Worm (Caenorhabditis elegans) whole organism, late embryonic: ENCODE measurements around the gene srd-19.

Experiments
- C38D4.7 ChIP-seq: fragments of 200-800 bp; sonication (Bioruptor generic); optimal IDR thresholded peaks from 2 replicates; lab custom pipeline; 2018; ENCODE audit warnings: mild to moderate bottlenecking, missing genetic modification characterization, moderate library complexity, missing compliant biosample characterization
- F13H6.1 ChIP-seq: sonication (generic microtip); optimal IDR thresholded peaks from 2 replicates; lab custom pipeline; 2016; ENCODE audit warnings: missing genetic modification characterization, missing compliant biosample characterization
- K02D7.2 ChIP-seq: sonication (generic microtip); optimal IDR thresholded peaks from 2 replicates; lab custom pipeline; 2017; ENCODE audit warnings: mild to moderate bottlenecking, missing genetic modification characterization, missing compliant biosample characterization
- Y22D7AL.16 ChIP-seq: sonication (generic microtip); optimal IDR thresholded peaks from 2 replicates; lab custom pipeline; 2016; ENCODE audit warnings: missing genetic modification characterization, missing compliant biosample characterization
- ama-1 ChIP-seq: fragments of 150-350 bp; optimal IDR thresholded peaks from 2 replicates; lab custom pipeline; 2014
- ceh-18 ChIP-seq: sonication (generic microtip); optimal IDR thresholded peaks from 2 replicates; lab custom pipeline; 2016; ENCODE audit warnings: missing genetic modification characterization, missing compliant biosample characterization
- ceh-19 ChIP-seq: fragments of 200-800 bp; sonication (Bioruptor generic); optimal IDR thresholded peaks from 2 replicates; lab custom pipeline; 2018; ENCODE audit warnings: mild to moderate bottlenecking, missing genetic modification characterization, missing compliant biosample characterization
- ceh-2 ChIP-seq: sonication (generic microtip); optimal IDR thresholded peaks from 2 replicates; lab custom pipeline; 2016; ENCODE audit warnings: missing genotype, missing genetic modification characterization, missing compliant biosample characterization
- ceh-24 ChIP-seq: sonication (generic microtip); optimal IDR thresholded peaks from 2 replicates; lab custom pipeline; 2016; ENCODE audit warnings: mild to moderate bottlenecking, missing genetic modification characterization, missing compliant biosample characterization
- ceh-30 ChIP-seq: fragments of 150-350 bp; optimal IDR thresholded peaks from 2 replicates; lab custom pipeline; 2014; ENCODE audit warnings: missing biosample characterization, missing genetic modification characterization
- ceh-31 ChIP-seq: sonication (generic microtip); optimal IDR thresholded peaks from 2 replicates; lab custom pipeline; 2016; ENCODE audit warnings: missing genetic modification characterization, missing compliant biosample characterization
- ceh-34 ChIP-seq: sonication (generic microtip); optimal IDR thresholded peaks from 2 replicates; lab custom pipeline; 2016; ENCODE audit warnings: mild to moderate bottlenecking, missing genetic modification characterization, missing compliant biosample characterization
- ceh-6 ChIP-seq: fragments of 200-800 bp; sonication (Bioruptor generic); optimal IDR thresholded peaks from 2 replicates; lab custom pipeline; 2018; ENCODE audit warnings: mild to moderate bottlenecking, missing genetic modification characterization, missing compliant biosample characterization
- ceh-9 ChIP-seq: sonication (generic microtip); optimal IDR thresholded peaks from 2 replicates; lab custom pipeline; 2016; ENCODE audit warnings: mild to moderate bottlenecking, missing genetic modification characterization, inconsistent platforms, missing compliant biosample characterization
- che-1 ChIP-seq: sonication (generic microtip); optimal IDR thresholded peaks from 2 replicates; lab custom pipeline; 2016; ENCODE audit warnings: mild to moderate bottlenecking, missing genetic modification characterization, missing compliant biosample characterization
- dve-1 ChIP-seq: sonication (generic microtip); optimal IDR thresholded peaks from 2 replicates; lab custom pipeline; 2017; ENCODE audit warnings: antibody characterized with exemption, mild to moderate bottlenecking, missing genetic modification characterization, missing compliant biosample characterization
- elt-2 ChIP-seq: sonication (generic microtip); optimal IDR thresholded peaks from 2 replicates; lab custom pipeline; 2016; ENCODE audit warnings: missing genetic modification reagents, missing genetic modification characterization, missing compliant biosample characterization
- fkh-10 ChIP-seq: fragments of 150-350 bp; optimal IDR thresholded peaks from 2 replicates; lab custom pipeline; 2014; ENCODE audit warnings: missing biosample characterization, missing genetic modification reagents, missing genetic modification characterization
- gmeb-2 ChIP-seq: sonication (generic microtip); optimal IDR thresholded peaks from 2 replicates; lab custom pipeline; 2016; ENCODE audit warnings: missing genetic modification characterization, inconsistent platforms, missing compliant biosample characterization
- hlh-13 ChIP-seq: fragments of 200-800 bp; sonication (Bioruptor generic); optimal IDR thresholded peaks from 2 replicates; lab custom pipeline; 2018; ENCODE audit warnings: mild to moderate bottlenecking, missing genetic modification characterization, missing compliant biosample characterization
- hlh-15 ChIP-seq: sonication (generic microtip); optimal IDR thresholded peaks from 2 replicates; lab custom pipeline; 2016; ENCODE audit warnings: missing genetic modification characterization, missing compliant biosample characterization
- hlh-30 ChIP-seq: sonication (generic microtip); optimal IDR thresholded peaks from 2 replicates; lab custom pipeline; 2017; ENCODE audit warnings: antibody characterized with exemption, missing genetic modification characterization, missing compliant biosample characterization; ENCODE audit not compliant: insufficient read depth
- hlh-6 ChIP-seq: sonication (generic microtip); optimal IDR thresholded peaks from 2 replicates; lab custom pipeline; 2016; ENCODE audit warnings: missing genotype, missing genetic modification characterization, missing compliant biosample characterization
- hlh-8 ChIP-seq: sonication (generic microtip); optimal IDR thresholded peaks from 2 replicates; lab custom pipeline; 2016; ENCODE audit warnings: missing genotype, missing genetic modification characterization, missing compliant biosample characterization
- lin-11 ChIP-seq: fragments of 200-800 bp; sonication (Bioruptor generic); optimal IDR thresholded peaks from 2 replicates; lab custom pipeline; 2018; ENCODE audit warnings: mild to moderate bottlenecking, missing genetic modification characterization, missing compliant biosample characterization
- nfya-1 ChIP-seq: sonication (generic microtip); optimal IDR thresholded peaks from 2 replicates; lab custom pipeline; 2017; ENCODE audit warnings: missing genetic modification characterization, mild to moderate bottlenecking, missing compliant biosample characterization, antibody characterized with exemption, moderate library complexity
- nhr-232 ChIP-seq: sonication (generic microtip); optimal IDR thresholded peaks from 2 replicates; lab custom pipeline; 2016; ENCODE audit warnings: missing genetic modification characterization, missing compliant biosample characterization
- npax-4 ChIP-seq: sonication (generic microtip); optimal IDR thresholded peaks from 2 replicates; lab custom pipeline; 2016; ENCODE audit warnings: missing genetic modification characterization, missing compliant biosample characterization
- odd-2 ChIP-seq: sonication (generic microtip); optimal IDR thresholded peaks from 2 replicates; lab custom pipeline; 2017; ENCODE audit warnings: antibody characterized with exemption, mild to moderate bottlenecking, missing genetic modification characterization, missing compliant biosample characterization
- pha-4 ChIP-seq: fragments of 150-350 bp; optimal IDR thresholded peaks from 2 replicates; lab custom pipeline; 2018; ENCODE audit warnings: missing biosample characterization, missing genetic modification reagents, missing genetic modification characterization
- pqm-1 ChIP-seq: sonication (generic microtip); optimal IDR thresholded peaks from 2 replicates; lab custom pipeline; 2016; ENCODE audit warnings: missing genetic modification characterization, missing compliant biosample characterization
- rnt-1 ChIP-seq: sonication (generic microtip); optimal IDR thresholded peaks from 2 replicates; lab custom pipeline; 2016; ENCODE audit warnings: missing genetic modification characterization, missing compliant biosample characterization
- sdc-2 ChIP-seq: sonication (generic microtip); optimal IDR thresholded peaks from 2 replicates; lab custom pipeline; 2016; ENCODE audit warnings: missing genotype, missing genetic modification characterization, missing compliant biosample characterization
- tbx-7 ChIP-seq: sonication (generic microtip); optimal IDR thresholded peaks from 2 replicates; lab custom pipeline; 2016; ENCODE audit warnings: missing genotype, missing genetic modification characterization, missing compliant biosample characterization
- ttx-3 ChIP-seq: sonication (generic microtip); optimal IDR thresholded peaks from 2 replicates; lab custom pipeline; 2016; ENCODE audit warnings: missing genetic modification reagents, missing genetic modification characterization, missing compliant biosample characterization
- unc-3 ChIP-seq, 2 experiments: fragments of 200-800 bp in 1 of 2; sonication (Bioruptor generic) in 1 of 2; sonication (generic microtip) in 1 of 2; conservative IDR thresholded peaks in 1 of 2; optimal IDR thresholded peaks in 1 of 2; 2 replicates each; pipeline versions ENCODE4 v1.3.6 to Lab custom; 2016 to 2022; ENCODE audit warnings: missing compliant biosample characterization in 2 of 2, missing genetic modification characterization in 2 of 2, missing genetic modification reagents in 1 of 2
- unc-42 ChIP-seq: sonication (generic microtip); optimal IDR thresholded peaks from 2 replicates; lab custom pipeline; 2016; ENCODE audit warnings: missing genotype, missing genetic modification characterization, missing compliant biosample characterization
- unc-86 ChIP-seq: sonication (generic microtip); optimal IDR thresholded peaks from 2 replicates; lab custom pipeline; 2016; ENCODE audit warnings: missing genetic modification characterization, missing compliant biosample characterization
- zip-5 ChIP-seq: sonication (generic microtip); optimal IDR thresholded peaks from 2 replicates; lab custom pipeline; 2016; ENCODE audit warnings: missing genetic modification characterization, missing compliant biosample characterization
- ztf-16 ChIP-seq: sonication (generic microtip); optimal IDR thresholded peaks from 2 replicates; lab custom pipeline; 2017; ENCODE audit warnings: missing genetic modification characterization, missing compliant biosample characterization

Gene srd-19

DNA sequence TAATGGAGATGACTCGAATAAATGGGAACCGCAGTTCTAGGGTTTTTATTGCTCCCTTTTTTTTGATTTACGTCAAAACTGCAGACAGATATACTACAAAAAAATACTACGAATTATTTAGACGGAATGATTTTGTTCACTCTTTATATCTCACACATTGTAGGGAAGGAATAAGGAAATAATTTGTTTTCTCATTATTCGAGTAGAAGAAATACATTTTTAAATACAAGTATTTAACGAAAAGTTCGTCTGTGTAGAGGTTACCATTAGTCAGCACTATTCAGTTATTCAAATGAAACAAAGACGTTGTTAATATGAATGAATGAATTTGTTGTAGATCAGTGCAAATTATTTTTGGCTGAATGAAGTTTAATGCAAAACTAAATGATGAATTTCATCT is 1.8 kb downstream of the srd-19 start, which contains the start of gene srd-18:
Gene srd-18 (minus strand): TSS at position 101 of the 400 bp plus-strand sequence.
- TF ChIP-seq ceh-19 (GFP tag; lab: Kevin White, UChicago) (no peak), ceh-24 (tag; lab: Kevin White, UChicago) (no peak), dve-1 (no peak)

DNA sequence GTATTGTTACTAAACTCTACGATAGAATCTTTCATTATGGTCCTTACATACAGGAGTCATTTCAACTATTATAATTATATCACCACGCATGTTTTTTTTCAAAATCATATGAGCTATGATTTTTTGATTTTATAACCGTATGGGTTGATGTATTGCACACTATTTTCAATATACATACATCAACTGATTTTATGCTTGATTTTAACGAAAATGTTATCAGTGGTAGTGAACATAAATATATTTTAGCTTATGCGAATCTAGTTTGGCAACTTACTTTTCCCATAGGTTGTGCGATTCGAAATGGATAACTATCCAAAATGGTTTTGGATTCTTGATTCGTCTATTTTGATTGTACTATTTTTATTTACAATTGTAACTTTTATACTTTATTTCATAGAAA is 5.0 kb downstream of the srd-19 start, which contains the start of gene srv-10:
Gene srv-10 (plus strand): TSS at position 301 of the 400 bp plus-strand sequence.
- no peak for TF ChIP-seq elt-2 (tag; lab: Kevin White, UChicago)
- no peak for TF ChIP-seq nhr-232 (tag; lab: Kevin White, UChicago)
- no peak for TF ChIP-seq sdc-2 (tag; lab: Kevin White, UChicago)
- TF ChIP-seq npax-4 (tag; lab: Kevin White, UChicago): no peak
- no peak for TF ChIP-seq odd-2
- no peak for TF ChIP-seq F13H6.1
- no peak for TF ChIP-seq ceh-6 (GFP tag; lab: Kevin White, UChicago)
- TF ChIP-seq ceh-9 (tag; lab: Kevin White, UChicago): no peak
- TF ChIP-seq C38D4.7 (GFP tag; lab: Kevin White, UChicago): no peak
- no peak for TF ChIP-seq pqm-1
- TF ChIP-seq rnt-1: no peak
- no peak for TF ChIP-seq nfya-1
- no peak for TF ChIP-seq hlh-8 (tag; lab: Kevin White, UChicago)
- TF ChIP-seq unc-42 (tag; lab: Kevin White, UChicago): no peak
- TF ChIP-seq lin-11: no peak
- no peak for TF ChIP-seq ceh-31 (tag; lab: Kevin White, UChicago)
- TF ChIP-seq fkh-10 (GFP tag; lab: Kevin White, UChicago): no peak
- TF ChIP-seq, all 69 proteins: peak for 0

ce11 chrV:13423045-13423444 is 5.5 kb downstream of the srd-19 start, which contains the start of gene srv-9:
srv-9 (minus strand) TSS chrV:13423145.
- TF ChIP-seq pha-4 (tag; lab: Kevin White, UChicago) (no peak), hlh-6 (tag; lab: Kevin White, UChicago) (no peak), hlh-30 (no peak), npax-4 (tag; lab: Kevin White, UChicago) (no peak), unc-42 (tag; lab: Kevin White, UChicago) (no peak), che-1 (no peak), K02D7.2 (no peak), odd-2 (no peak), ztf-16 (tag; lab: Kevin White, UChicago) (no peak), ceh-30 (tag; lab: Kevin White, UChicago) (no peak), ceh-31 (tag; lab: Kevin White, UChicago) (no peak), dve-1 (no peak), hlh-13 (GFP tag; lab: Kevin White, UChicago) (no peak), ceh-2 (no peak), Y22D7AL.16 (no peak), ama-1 (lab: Kevin White, UChicago) (no peak), ttx-3 (tag; lab: Kevin White, UChicago) (no peak), nfya-1 (no peak)

DNA sequence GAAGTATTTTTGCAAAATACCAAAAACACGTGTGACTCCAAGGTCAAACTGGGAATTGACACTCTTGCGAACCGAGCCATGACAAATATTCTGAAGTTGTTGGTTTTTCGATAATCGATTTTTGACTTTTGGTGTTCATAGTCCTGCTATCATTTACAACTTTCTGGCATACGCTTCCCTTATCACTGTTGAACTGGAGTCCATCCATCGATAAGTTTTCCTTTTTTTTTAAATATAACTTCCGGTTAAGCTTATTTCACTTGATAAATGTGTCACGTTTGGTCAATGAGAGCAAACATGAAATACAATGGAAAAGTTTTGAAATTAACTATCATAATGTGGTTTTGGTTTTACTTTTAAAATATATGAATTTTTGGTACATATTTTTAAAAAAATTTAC is 6.9 kb downstream of the srd-19 start:
- no peak for TF ChIP-seq ceh-18
- TF ChIP-seq Y22D7AL.16: no peak
- TF ChIP-seq hlh-13 (GFP tag; lab: Kevin White, UChicago): no peak
- TF ChIP-seq ceh-9 (tag; lab: Kevin White, UChicago): no peak
- no peak for TF ChIP-seq unc-3 (GFP tag; conservative IDR thresholded peaks at IDR 0.05; lab: Robert Waterston, UW)
- TF ChIP-seq unc-3 (tag; optimal IDR thresholded peaks at IDR 0.05; lab: Kevin White, UChicago): no peak
- TF ChIP-seq ceh-34 (tag; lab: Kevin White, UChicago): no peak
- TF ChIP-seq C38D4.7 (GFP tag; lab: Kevin White, UChicago): no peak
- no peak for TF ChIP-seq unc-86 (tag; lab: Kevin White, UChicago)
- no peak for TF ChIP-seq pha-4 (tag; lab: Kevin White, UChicago)
- TF ChIP-seq K02D7.2: no peak
- TF ChIP-seq F13H6.1: no peak
- no peak for TF ChIP-seq gmeb-2 (tag; lab: Kevin White, UChicago)
- TF ChIP-seq dve-1: no peak
- no peak for TF ChIP-seq hlh-15 (tag; lab: Kevin White, UChicago)
- TF ChIP-seq unc-42 (tag; lab: Kevin White, UChicago): no peak
- no peak for TF ChIP-seq zip-5
- no peak for TF ChIP-seq tbx-7 (tag; lab: Kevin White, UChicago)
- TF ChIP-seq nfya-1: no peak
